Worm (Caenorhabditis elegans) whole organism, L4 larva: ENCODE data around the gene gyg-1.

ENCODE experiments used
- ama-1 ChIP-seq: fragments of 150-350 bp; optimal IDR thresholded peaks from 2 replicates; lab custom pipeline; 2014; ENCODE audit warnings: inconsistent platforms, mixed read lengths
- nhr-77 ChIP-seq: fragments of 150-350 bp; optimal IDR thresholded peaks from 2 replicates; lab custom pipeline; 2014; ENCODE audit warnings: missing biosample characterization, missing genetic modification characterization

DNA sequence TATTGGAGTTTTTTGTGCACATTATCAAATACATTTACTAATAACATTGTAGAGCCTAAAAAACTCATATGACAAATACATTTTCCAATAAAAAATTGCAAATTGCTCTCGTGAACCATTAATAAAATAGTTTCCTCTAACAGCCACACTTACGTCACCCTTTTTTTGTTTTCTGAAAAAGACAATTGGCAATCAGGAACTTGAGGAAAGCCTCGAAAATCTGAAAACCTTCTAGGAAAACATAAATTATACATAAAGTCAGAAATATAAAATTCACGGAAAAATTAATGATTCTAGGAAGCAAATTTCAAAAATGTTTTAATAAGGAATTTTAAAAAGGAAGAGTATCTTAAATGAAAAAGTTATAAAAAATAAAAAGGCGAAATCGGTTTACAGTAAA, 20.3 kb upstream of the gyg-1 start:
- TF ChIP-seq nhr-77 (tag; lab: Kevin White, UChicago), result no peak
- no peak for TF ChIP-seq ama-1 (lab: Kevin White, UChicago)
